Worm (Caenorhabditis elegans): ENCODE measurements around the gene vps-36.

The vps-36 gene

DNA sequence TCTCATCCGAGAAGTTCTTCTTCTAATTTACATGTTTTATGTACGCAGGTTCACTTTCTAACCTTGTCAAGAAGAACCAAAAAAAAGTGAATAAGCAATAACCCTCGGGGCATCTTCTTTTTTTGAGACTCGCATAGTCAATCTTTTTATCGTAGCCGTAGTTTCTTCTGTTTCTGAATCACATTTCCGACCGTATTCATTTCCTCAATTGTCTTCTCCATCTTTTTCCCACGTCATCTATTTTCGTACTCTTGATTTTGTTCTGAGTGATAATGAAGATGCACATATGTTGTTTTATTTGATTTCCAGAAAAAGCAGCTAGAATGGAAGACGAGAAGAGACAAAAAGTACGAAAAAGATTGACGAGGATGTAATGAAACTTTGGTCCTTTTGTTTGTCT lies 15.6 kb downstream of the vps-36 start:
- peak; percentile 74 for TF ChIP-seq fkh-10 (GFP tag; optimal IDR thresholded peaks at IDR 0.05)
- no peak for TF ChIP-seq ZK546.5 (tag; optimal IDR thresholded peaks at IDR 0.05)
- no peak for TF ChIP-seq snpc-4 (tag; optimal IDR thresholded peaks at IDR 0.05)
- no peak for TF ChIP-seq lsy-12 (tag; optimal IDR thresholded peaks at IDR 0.05)
- TF ChIP-seq ztf-11 (tag; optimal IDR thresholded peaks at IDR 0.05): no peak
- no peak for TF ChIP-seq ama-1 (optimal IDR thresholded peaks at IDR 0.05)

- no peak for TF ChIP-seq nhr-12 (tag; optimal IDR thresholded peaks at IDR 0.05)
- no peak for TF ChIP-seq nhr-77 (tag; optimal IDR thresholded peaks at IDR 0.05)
- TF ChIP-seq egl-27 (tag; optimal IDR thresholded peaks at IDR 0.05): no peak
- no peak for TF ChIP-seq ceh-16 (tag; optimal IDR thresholded peaks at IDR 0.05)
- TF ChIP-seq tbx-2 (tag; optimal IDR thresholded peaks at IDR 0.05): no peak
- TF ChIP-seq mdl-1 (tag; optimal IDR thresholded peaks at IDR 0.05): no peak
Observed at ce11 chrV:10942161-10942560, 18.3 kb downstream of the vps-36 start, which contains the start of gene zip-9. zip-9 (plus strand) TSS chrV:10942461.

DNA sequence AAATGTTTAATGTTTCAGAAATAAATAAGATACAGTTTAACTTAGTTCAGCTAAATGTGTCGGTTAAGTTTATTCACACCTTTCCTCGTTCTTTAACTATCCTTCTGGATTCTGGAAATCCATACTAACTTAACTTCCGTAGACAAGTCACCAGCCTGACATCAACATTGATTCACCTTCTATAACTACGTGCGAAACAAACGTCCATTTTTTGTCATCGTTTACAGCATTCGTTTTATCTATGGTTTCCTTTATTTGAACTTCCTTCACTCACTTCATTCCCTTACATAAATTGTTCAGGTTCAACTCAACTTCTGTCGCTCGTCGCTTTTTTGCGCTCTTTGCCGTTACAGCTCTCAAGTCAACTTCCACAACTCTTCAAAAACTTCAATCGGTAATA lies 19.3 kb downstream of the vps-36 start, which contains the start of gene F17C11.26:
TSS of gene F17C11.26 (plus strand) at position 301 of the 400 bp plus-strand sequence.
- no peak for TF ChIP-seq snpc-4 (tag; optimal IDR thresholded peaks at IDR 0.05)
- TF ChIP-seq pqm-1 (tag; optimal IDR thresholded peaks at IDR 0.05): no peak
- no peak for TF ChIP-seq nfya-1 (tag; optimal IDR thresholded peaks at IDR 0.05; ENCODE audit: insufficient read depth)
- no peak for TF ChIP-seq ceh-16 (tag; optimal IDR thresholded peaks at IDR 0.05)
- no peak for TF ChIP-seq unc-62 (GFP tag; optimal IDR thresholded peaks at IDR 0.05)
- TF ChIP-seq jun-1 (tag; optimal IDR thresholded peaks at IDR 0.05): no peak
- no peak for TF ChIP-seq fkh-10 (GFP tag; optimal IDR thresholded peaks at IDR 0.05)
- no peak for TF ChIP-seq ceh-9 (tag; optimal IDR thresholded peaks at IDR 0.05)
- no peak for TF ChIP-seq elt-2 (tag; optimal IDR thresholded peaks at IDR 0.05)
- no peak for TF ChIP-seq egl-27 (tag; optimal IDR thresholded peaks at IDR 0.05)
- TF ChIP-seq aly-2 (tag; optimal IDR thresholded peaks at IDR 0.05): no peak
- no peak for TF ChIP-seq elt-1 (tag; optimal IDR thresholded peaks at IDR 0.05)
- TF ChIP-seq eor-1 (tag; optimal IDR thresholded peaks at IDR 0.05): no peak
- no peak for TF ChIP-seq nhr-28 (tag; optimal IDR thresholded peaks at IDR 0.05)

- TF ChIP-seq ama-1 (optimal IDR thresholded peaks at IDR 0.05) (peak; percentile 75), snpc-4 (tag; optimal IDR thresholded peaks at IDR 0.05) (peak; percentile 39), eor-1 (tag; optimal IDR thresholded peaks at IDR 0.05) (no peak), nhr-43 (tag; optimal IDR thresholded peaks at IDR 0.05; ENCODE audit: poor library complexity, severe bottlenecking) (peak; percentile 44), pqm-1 (tag; optimal IDR thresholded peaks at IDR 0.05) (peak; percentile 88), nhr-77 (tag; optimal IDR thresholded peaks at IDR 0.05) (no peak), hmg-11 (tag; optimal IDR thresholded peaks at IDR 0.05) (peak; percentile 70), lin-39 (tag; optimal IDR thresholded peaks at IDR 0.05) (no peak), mml-1 (tag; optimal IDR thresholded peaks at IDR 0.05) (no peak), fkh-10 (GFP tag; optimal IDR thresholded peaks at IDR 0.05) (peak; percentile 32), lin-15B (tag; optimal IDR thresholded peaks at IDR 0.05) (peak; percentile 35), fos-1 (tag; optimal IDR thresholded peaks at IDR 0.05) (no peak), jun-1 (tag; optimal IDR thresholded peaks at IDR 0.05) (peak; percentile 44), nhr-67 (tag; optimal IDR thresholded peaks at IDR 0.05) (no peak), fkh-2 (tag; optimal IDR thresholded peaks at IDR 0.05) (no peak), egl-5 (tag; optimal IDR thresholded peaks at IDR 0.05) (no peak), ZK546.5 (tag; optimal IDR thresholded peaks at IDR 0.05) (no peak), lsy-12 (tag; optimal IDR thresholded peaks at IDR 0.05) (no peak), nhr-25 (tag; optimal IDR thresholded peaks at IDR 0.05) (peak; percentile 19), nhr-237 (tag; optimal IDR thresholded peaks at IDR 0.05) (no peak), mdl-1 (tag; optimal IDR thresholded peaks at IDR 0.05) (no peak), elt-2 (tag; optimal IDR thresholded peaks at IDR 0.05) (peak; percentile 94), nhr-28 (tag; optimal IDR thresholded peaks at IDR 0.05) (no peak), R02D3.7 (tag; optimal IDR thresholded peaks at IDR 0.05) (peak; percentile 26), sea-2 (GFP tag; optimal IDR thresholded peaks at IDR 0.05) (no peak), daf-12 (tag; optimal IDR thresholded peaks at IDR 0.05) (no peak), aly-2 (tag; optimal IDR thresholded peaks at IDR 0.05) (no peak), ztf-11 (tag; optimal IDR thresholded peaks at IDR 0.05) (no peak), zag-1 (tag; optimal IDR thresholded peaks at IDR 0.05) (no peak), ztf-4 (tag; optimal IDR thresholded peaks at IDR 0.05) (no peak), elt-1 (tag; optimal IDR thresholded peaks at IDR 0.05) (peak; percentile 58), nfya-1 (tag; optimal IDR thresholded peaks at IDR 0.05; ENCODE audit: insufficient read depth) (peak; percentile 76), ceh-82 (tag; optimal IDR thresholded peaks at IDR 0.05) (no peak), nhr-11 (tag; optimal IDR thresholded peaks at IDR 0.05) (no peak), ceh-9 (tag; optimal IDR thresholded peaks at IDR 0.05) (no peak), ceh-16 (tag; optimal IDR thresholded peaks at IDR 0.05) (no peak), tbx-2 (tag; optimal IDR thresholded peaks at IDR 0.05) (no peak), unc-39 (tag; optimal IDR thresholded peaks at IDR 0.05) (no peak), egl-27 (tag; optimal IDR thresholded peaks at IDR 0.05) (peak; percentile 31), elt-3 (tag; optimal IDR thresholded peaks at IDR 0.05) (no peak), pha-4 (tag; optimal IDR thresholded peaks at IDR 0.05) (peak; percentile 60), nhr-12 (tag; optimal IDR thresholded peaks at IDR 0.05) (no peak), nhr-76 (tag; optimal IDR thresholded peaks at IDR 0.05) (peak; percentile 20)
Observed at ce11 chrV:10940571-10940991, 19.9 kb downstream of the vps-36 start.

Measured in whole organism, L3 larva.